Worm (Caenorhabditis elegans) whole organism, L3 larva: ENCODE measurements around the gene Y37H2A.11.

Experiments
- ama-1 ChIP-seq: fragments of 150-350 bp; optimal IDR thresholded peaks from 2 replicates; lab custom pipeline; 2018
- ceh-28 ChIP-seq: fragments of 150-350 bp; optimal IDR thresholded peaks from 2 replicates; lab custom pipeline; 2014; ENCODE audit warnings: missing biosample characterization, missing genetic modification reagents, missing genetic modification characterization
- ceh-82 ChIP-seq: fragments of 150-350 bp; optimal IDR thresholded peaks from 2 replicates; lab custom pipeline; 2014; ENCODE audit warnings: missing biosample characterization, missing genetic modification characterization
- daf-12 ChIP-seq: fragments of 150-350 bp; optimal IDR thresholded peaks from 2 replicates; lab custom pipeline; 2014; ENCODE audit warnings: missing biosample characterization, missing genetic modification reagents, missing genetic modification characterization
- lin-15B ChIP-seq: fragments of 150-350 bp; optimal IDR thresholded peaks from 2 replicates; lab custom pipeline; 2014; ENCODE audit warnings: missing biosample characterization, missing genetic modification characterization
- lin-39 ChIP-seq: fragments of 150-350 bp; optimal IDR thresholded peaks from 2 replicates; lab custom pipeline; 2018; ENCODE audit warnings: missing biosample characterization, missing genetic modification reagents, missing genetic modification characterization
- nfya-1 ChIP-seq: sonication (generic microtip); optimal IDR thresholded peaks from 2 replicates; lab custom pipeline; 2017; ENCODE audit warnings: missing genetic modification characterization, mild to moderate bottlenecking, missing compliant biosample characterization, antibody characterized with exemption, moderate library complexity; ENCODE audit not compliant: insufficient read depth
- nhr-12 ChIP-seq: fragments of 150-350 bp; optimal IDR thresholded peaks from 2 replicates; lab custom pipeline; 2014; ENCODE audit warnings: missing biosample characterization, missing genetic modification characterization
- pqm-1 ChIP-seq: fragments of 150-350 bp; optimal IDR thresholded peaks from 2 replicates; lab custom pipeline; 2017; ENCODE audit warnings: missing biosample characterization, missing genetic modification characterization, inconsistent platforms
- skn-1 ChIP-seq: fragments of 150-350 bp; optimal IDR thresholded peaks from 2 replicates; lab custom pipeline; 2014; ENCODE audit warnings: missing biosample characterization, missing genetic modification characterization
- unc-39 ChIP-seq: sonication (generic microtip); optimal IDR thresholded peaks from 4 replicates; lab custom pipeline; 2017; ENCODE audit warnings: missing biosample characterization, missing genetic modification characterization
- unc-62 ChIP-seq: fragments of 150-350 bp; sonication (generic microtip); optimal IDR thresholded peaks from 4 replicates; lab custom pipeline; 2014; ENCODE audit warnings: missing biosample characterization, missing genetic modification reagents, missing genetic modification characterization
- zag-1 ChIP-seq: fragments of 150-350 bp; optimal IDR thresholded peaks from 2 replicates; lab custom pipeline; 2014; ENCODE audit warnings: missing biosample characterization, missing genetic modification characterization
- ztf-11 ChIP-seq: fragments of 150-350 bp; optimal IDR thresholded peaks from 2 replicates; lab custom pipeline; 2014; ENCODE audit warnings: missing biosample characterization, missing genetic modification characterization

DNA sequence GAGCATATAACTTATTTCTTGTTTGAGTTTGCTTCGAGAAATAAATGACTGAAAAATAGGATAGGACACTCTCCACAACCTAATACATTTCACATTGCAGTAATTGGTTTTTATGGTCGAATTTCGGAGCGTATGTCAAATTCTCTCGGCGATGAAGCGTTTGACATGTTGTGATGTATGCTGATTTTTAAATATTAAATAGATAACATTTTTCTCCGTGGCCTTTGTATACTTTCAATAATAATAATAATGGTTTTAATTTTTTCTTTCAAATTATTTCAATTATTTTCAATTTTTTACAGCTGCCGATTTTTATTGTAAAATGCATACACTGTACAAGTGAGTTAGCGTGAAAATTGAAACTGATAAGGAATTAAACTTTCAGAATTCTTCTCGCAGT lies 4.8 kb downstream of the Y37H2A.11 start, which contains the start of gene C14A6.3:
- no peak for TF ChIP-seq lin-39 (tag; lab: Kevin White, UChicago)
- no peak for TF ChIP-seq ceh-82 (tag; lab: Kevin White, UChicago)
- TF ChIP-seq zag-1 (tag; lab: Kevin White, UChicago): no peak
- no peak for TF ChIP-seq daf-12 (tag; lab: Kevin White, UChicago)
- no peak for TF ChIP-seq unc-62 (GFP tag; lab: Kevin White, UChicago)
- TF ChIP-seq ztf-11 (tag; lab: Kevin White, UChicago): no peak
- no peak for TF ChIP-seq lin-15B
- no peak for TF ChIP-seq skn-1 (tag; lab: Kevin White, UChicago)
- TF ChIP-seq pqm-1: no peak
- no peak for TF ChIP-seq unc-39 (tag; lab: Kevin White, UChicago)
- no peak for TF ChIP-seq nfya-1 (tag; lab: Kevin White, UChicago)
- TF ChIP-seq ceh-28 (tag; lab: Kevin White, UChicago): no peak
- no peak for TF ChIP-seq ama-1
- TF ChIP-seq nhr-12 (tag; lab: Kevin White, UChicago): no peak
